Worm (Caenorhabditis elegans) whole organism, late embryonic: ENCODE measurements around the gene F46G10.4.

Source experiments
- Y22D7AL.16 ChIP-seq: sonication (generic microtip); optimal IDR thresholded peaks from 2 replicates; lab custom pipeline; 2016; ENCODE audit warnings: missing genetic modification characterization, missing compliant biosample characterization
- ceh-2 ChIP-seq: sonication (generic microtip); optimal IDR thresholded peaks from 2 replicates; lab custom pipeline; 2016; ENCODE audit warnings: missing genotype, missing genetic modification characterization, missing compliant biosample characterization
- che-1 ChIP-seq: sonication (generic microtip); optimal IDR thresholded peaks from 2 replicates; lab custom pipeline; 2016; ENCODE audit warnings: mild to moderate bottlenecking, missing genetic modification characterization, missing compliant biosample characterization
- fkh-10 ChIP-seq: fragments of 150-350 bp; optimal IDR thresholded peaks from 2 replicates; lab custom pipeline; 2014; ENCODE audit warnings: missing biosample characterization, missing genetic modification reagents, missing genetic modification characterization
- hlh-6 ChIP-seq: sonication (generic microtip); optimal IDR thresholded peaks from 2 replicates; lab custom pipeline; 2016; ENCODE audit warnings: missing genotype, missing genetic modification characterization, missing compliant biosample characterization
- nhr-11 ChIP-seq: fragments of 150-350 bp; optimal IDR thresholded peaks from 2 replicates; lab custom pipeline; 2014; ENCODE audit warnings: missing biosample characterization, missing genetic modification characterization
- pqm-1 ChIP-seq: sonication (generic microtip); optimal IDR thresholded peaks from 2 replicates; lab custom pipeline; 2016; ENCODE audit warnings: missing genetic modification characterization, missing compliant biosample characterization
- rnt-1 ChIP-seq: sonication (generic microtip); optimal IDR thresholded peaks from 2 replicates; lab custom pipeline; 2016; ENCODE audit warnings: missing genetic modification characterization, missing compliant biosample characterization

DNA sequence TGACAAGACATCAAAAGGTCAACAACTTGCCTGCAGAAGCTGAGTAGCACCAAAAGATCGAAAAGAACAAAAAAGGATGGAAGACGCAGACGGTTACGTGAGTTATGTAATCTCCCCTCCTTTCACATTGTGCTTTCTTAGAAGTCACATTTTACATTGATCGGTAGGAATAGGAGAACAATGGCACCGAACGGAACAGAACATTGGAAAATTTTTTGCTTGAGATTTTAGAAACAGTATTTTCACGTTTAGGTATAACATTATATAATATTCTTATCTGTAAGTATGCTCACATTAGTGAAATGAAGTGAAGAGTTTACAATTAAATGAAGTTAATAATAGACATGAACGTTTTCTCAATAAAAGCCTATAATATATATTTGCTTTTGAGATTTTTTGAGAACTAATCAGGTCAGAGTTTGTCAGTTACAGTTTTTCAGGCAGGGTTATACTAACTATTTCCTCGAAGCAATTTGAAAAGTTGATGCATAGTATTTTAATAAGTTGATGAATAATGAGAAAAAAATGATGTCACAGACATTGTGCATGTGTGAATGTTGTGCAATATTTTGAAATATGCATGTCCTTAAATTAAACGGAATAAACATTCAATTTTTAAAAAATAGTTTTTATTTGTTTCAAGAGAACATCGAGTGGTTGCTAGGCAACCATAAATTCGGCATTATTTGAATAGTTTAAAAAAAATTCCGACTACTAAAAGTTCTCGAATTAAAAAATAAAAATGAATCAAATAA is 47.3 kb downstream of the F46G10.4 start:
- TF ChIP-seq che-1 (no peak), nhr-11 (tag; lab: Kevin White, UChicago) (no peak), hlh-6 (tag; lab: Kevin White, UChicago) (no peak), pqm-1 (tag; lab: Kevin White, UChicago) (no peak), ceh-2 (tag; lab: Kevin White, UChicago) (no peak), rnt-1 (no peak), fkh-10 (no peak), Y22D7AL.16 (tag; lab: Kevin White, UChicago) (no peak)
